Worm (Caenorhabditis elegans) whole organism, young adult: ENCODE measurements around the gene T01C3.3.

Experiments
- B0035.1 ChIP-seq: sonication (generic microtip); optimal IDR thresholded peaks from 2 replicates; lab custom pipeline; 2016; ENCODE audit warnings: missing genetic modification characterization, mild to moderate bottlenecking, missing compliant biosample characterization, missing genotype, missing genetic modification reagents
- F10E7.11 ChIP-seq: sonication (generic microtip); optimal IDR thresholded peaks from 2 replicates; lab custom pipeline; 2017; ENCODE audit warnings: mild to moderate bottlenecking, missing genetic modification characterization, moderate library complexity, missing compliant biosample characterization
- F33H1.4 ChIP-seq: fragments of 200-800 bp; sonication (Bioruptor generic); IDR thresholded peaks from 2 replicates; pipeline ENCODE4 v1.3.6; 2022; ENCODE audit warnings: missing genetic modification reagents, missing genetic modification characterization, missing compliant biosample characterization
- F39B2.1 ChIP-seq: fragments of 200-800 bp; sonication (Bioruptor generic); IDR thresholded peaks from 2 replicates; pipeline ENCODE4 v1.3.6; 2022; ENCODE audit warnings: missing genetic modification reagents, missing genetic modification characterization, missing compliant biosample characterization
- F49E8.2 ChIP-seq: sonication (generic microtip); optimal IDR thresholded peaks from 3 replicates; lab custom pipeline; 2017; ENCODE audit warnings: missing genetic modification characterization, mild to moderate bottlenecking, missing compliant biosample characterization, antibody characterized with exemption, moderate library complexity; ENCODE audit not compliant: insufficient read depth
- F55B11.4 ChIP-seq: sonication (generic microtip); optimal IDR thresholded peaks from 2 replicates; lab custom pipeline; 2016; ENCODE audit warnings: missing compliant biosample characterization, missing genetic modification characterization, borderline replicate concordance; ENCODE audit not compliant: insufficient read depth
- F57C9.4 ChIP-seq: sonication (generic microtip); optimal IDR thresholded peaks from 2 replicates; lab custom pipeline; 2017; ENCODE audit warnings: mild to moderate bottlenecking, missing genetic modification characterization, missing compliant biosample characterization
- T26A5.8 ChIP-seq: sonication (generic microtip); optimal IDR thresholded peaks from 2 replicates; lab custom pipeline; 2016; ENCODE audit warnings: missing genetic modification characterization, missing compliant biosample characterization
- Y53F4B.3 ChIP-seq: fragments of 200-800 bp; sonication (Bioruptor generic); IDR thresholded peaks from 2 replicates; pipeline ENCODE4 v1.3.6; 2022; ENCODE audit warnings: missing genetic modification reagents, missing genetic modification characterization, missing compliant biosample characterization
- Y53G8AR.9 ChIP-seq: fragments of 200-800 bp; sonication (Bioruptor generic); conservative IDR thresholded peaks from 2 replicates; pipeline ENCODE4 v1.3.6; 2022; ENCODE audit warnings: missing genetic modification reagents, missing genetic modification characterization, missing compliant biosample characterization
- Y56A3A.18 ChIP-seq: fragments of 200-800 bp; sonication (Bioruptor generic); IDR thresholded peaks from 2 replicates; pipeline ENCODE4 v1.3.6; 2022; ENCODE audit warnings: missing genetic modification reagents, missing genetic modification characterization, missing compliant biosample characterization
- Y67H2A.10 ChIP-seq: fragments of 200-800 bp; sonication (Bioruptor generic); conservative IDR thresholded peaks from 2 replicates; pipeline ENCODE4 v1.3.6; 2022; ENCODE audit warnings: missing genetic modification reagents, missing genetic modification characterization, missing compliant biosample characterization
- Y79H2A.3 ChIP-seq: fragments of 200-800 bp; sonication (Bioruptor generic); conservative IDR thresholded peaks from 2 replicates; pipeline ENCODE4 v1.3.6; 2022; ENCODE audit warnings: missing genetic modification reagents, missing genetic modification characterization, missing compliant biosample characterization
- attf-3 ChIP-seq: fragments of 200-800 bp; sonication (Bioruptor generic); conservative IDR thresholded peaks from 2 replicates; pipeline ENCODE4 v1.3.6; 2022; ENCODE audit warnings: missing genetic modification reagents, missing genetic modification characterization, missing compliant biosample characterization
- attf-6 ChIP-seq: fragments of 200-800 bp; sonication (Bioruptor generic); IDR thresholded peaks from 2 replicates; pipeline ENCODE4 v1.3.6; 2022; ENCODE audit warnings: missing genetic modification reagents, missing genetic modification characterization, missing compliant biosample characterization
- ccch-3 ChIP-seq: fragments of 200-800 bp; sonication (Bioruptor generic); optimal IDR thresholded peaks from 2 replicates; lab custom pipeline; 2018; ENCODE audit warnings: mild to moderate bottlenecking, missing genetic modification characterization, missing compliant biosample characterization
- cebp-1 ChIP-seq, 2 experiments: fragments of 200-800 bp in 1 of 2; sonication (Bioruptor generic) in 1 of 2; sonication (generic microtip) in 1 of 2; IDR thresholded peaks in 1 of 2; optimal IDR thresholded peaks in 1 of 2; 2 replicates each; pipeline versions ENCODE4 v1.3.6 to Lab custom; 2017 to 2022; ENCODE audit warnings: missing compliant biosample characterization in 2 of 2, missing genetic modification characterization in 2 of 2, mild to moderate bottlenecking in 1 of 2, missing genetic modification reagents in 1 of 2, moderate library complexity in 1 of 2
- cebp-2 ChIP-seq: fragments of 200-800 bp; sonication (Bioruptor generic); IDR thresholded peaks from 2 replicates; pipeline ENCODE4 v1.3.6; 2022; ENCODE audit warnings: missing genetic modification characterization, missing compliant biosample characterization
- ceh-91 ChIP-seq: fragments of 200-800 bp; sonication (Bioruptor generic); IDR thresholded peaks from 2 replicates; pipeline ENCODE4 v1.3.6; 2022; ENCODE audit warnings: missing genetic modification reagents, missing genetic modification characterization, missing compliant biosample characterization
- die-1 ChIP-seq: sonication (generic microtip); optimal IDR thresholded peaks from 2 replicates; lab custom pipeline; 2016; ENCODE audit warnings: missing genotype, mild to moderate bottlenecking, missing genetic modification characterization, missing compliant biosample characterization
- dox-1 ChIP-seq: fragments of 200-800 bp; sonication (Bioruptor generic); IDR thresholded peaks from 2 replicates; pipeline ENCODE4 v1.3.6; 2022; ENCODE audit warnings: missing genetic modification reagents, missing genetic modification characterization, missing compliant biosample characterization
- ekl-4 ChIP-seq: fragments of 200-800 bp; sonication (Bioruptor generic); IDR thresholded peaks from 2 replicates; pipeline ENCODE4 v1.3.6; 2022; ENCODE audit warnings: missing genetic modification reagents, missing genetic modification characterization, missing compliant biosample characterization
- hmg-1.2 ChIP-seq: fragments of 200-800 bp; sonication (Bioruptor generic); IDR thresholded peaks from 2 replicates; pipeline ENCODE4 v1.3.6; 2022; ENCODE audit warnings: missing genetic modification reagents, missing genetic modification characterization, missing compliant biosample characterization
- lin-35 ChIP-seq, 3 experiments: fragments of 150-350 bp in 2 of 3; sonication (generic microtip) in 1 of 3; optimal IDR thresholded peaks; 2 replicates each; lab custom pipeline; 2014 to 2018; ENCODE audit warnings: missing biosample characterization in 3 of 3, missing genetic modification characterization in 3 of 3, missing genetic modification reagents in 3 of 3
- lin-40 ChIP-seq: sonication (generic microtip); optimal IDR thresholded peaks from 2 replicates; lab custom pipeline; 2016; ENCODE audit warnings: missing genetic modification characterization, mild to moderate bottlenecking, missing compliant biosample characterization, missing genotype, missing genetic modification reagents
- lin-54 ChIP-seq: fragments of 200-800 bp; sonication (Bioruptor generic); optimal IDR thresholded peaks from 2 replicates; lab custom pipeline; 2018; ENCODE audit warnings: mild to moderate bottlenecking, missing genetic modification characterization, missing compliant biosample characterization
- lir-1 ChIP-seq: fragments of 200-800 bp; sonication (Bioruptor generic); conservative IDR thresholded peaks from 2 replicates; pipeline ENCODE4 v1.3.6; 2022; ENCODE audit warnings: missing genetic modification reagents, missing genetic modification characterization, missing compliant biosample characterization
- lsy-27 ChIP-seq: sonication (generic microtip); optimal IDR thresholded peaks from 2 replicates; lab custom pipeline; 2017; ENCODE audit warnings: missing genetic modification characterization, mild to moderate bottlenecking, missing compliant biosample characterization, antibody characterized with exemption, missing genotype, borderline replicate concordance; ENCODE audit not compliant: insufficient read depth
- madf-3 ChIP-seq: fragments of 200-800 bp; sonication (Bioruptor generic); IDR thresholded peaks from 2 replicates; pipeline ENCODE4 v1.3.6; 2022; ENCODE audit warnings: missing genetic modification reagents, missing genetic modification characterization, missing compliant biosample characterization
- madf-6 ChIP-seq: fragments of 200-800 bp; sonication (Bioruptor generic); IDR thresholded peaks from 2 replicates; pipeline ENCODE4 v1.3.6; 2022; ENCODE audit warnings: missing genetic modification reagents, missing genetic modification characterization, missing compliant biosample characterization
- mes-4 ChIP-seq: sonication (generic microtip); optimal IDR thresholded peaks from 2 replicates; lab custom pipeline; 2016; ENCODE audit warnings: missing genotype, missing genetic modification characterization, missing compliant biosample characterization
- nfya-1 ChIP-seq: sonication (generic microtip); optimal IDR thresholded peaks from 2 replicates; lab custom pipeline; 2017; ENCODE audit warnings: antibody characterized with exemption, missing compliant biosample characterization, missing genetic modification characterization, borderline replicate concordance; ENCODE audit not compliant: insufficient read depth
- nhr-80 ChIP-seq: sonication (generic microtip); optimal IDR thresholded peaks from 2 replicates; lab custom pipeline; 2016; ENCODE audit warnings: missing genetic modification characterization, missing compliant biosample characterization
- nhr-90 ChIP-seq: sonication (generic microtip); optimal IDR thresholded peaks from 2 replicates; lab custom pipeline; 2016; ENCODE audit warnings: missing genotype, mild to moderate bottlenecking, missing genetic modification characterization, missing compliant biosample characterization
- pbrm-1 ChIP-seq: fragments of 200-800 bp; sonication (Bioruptor generic); IDR thresholded peaks from 2 replicates; pipeline ENCODE4 v1.3.6; 2022; ENCODE audit warnings: missing genetic modification reagents, missing genetic modification characterization, missing compliant biosample characterization
- rcor-1 ChIP-seq: fragments of 200-800 bp; sonication (Bioruptor generic); IDR thresholded peaks from 2 replicates; pipeline ENCODE4 v1.3.6; 2022; ENCODE audit warnings: missing genetic modification reagents, missing genetic modification characterization, missing compliant biosample characterization
- sdz-38 ChIP-seq: sonication (generic microtip); optimal IDR thresholded peaks from 2 replicates; lab custom pipeline; 2016; ENCODE audit warnings: missing genotype, missing genetic modification characterization, missing compliant biosample characterization
- snpc-1.1 ChIP-seq: sonication (generic microtip); optimal IDR thresholded peaks from 2 replicates; lab custom pipeline; 2017; ENCODE audit warnings: missing genetic modification characterization, mild to moderate bottlenecking, missing compliant biosample characterization, antibody characterized with exemption, moderate library complexity, missing genotype, missing genetic modification reagents; ENCODE audit not compliant: insufficient read depth
- snpc-1.3 ChIP-seq: sonication (generic microtip); optimal IDR thresholded peaks from 2 replicates; lab custom pipeline; 2017; ENCODE audit warnings: missing genetic modification characterization, mild to moderate bottlenecking, missing compliant biosample characterization, antibody characterized with exemption, moderate library complexity, missing genotype, missing genetic modification reagents; ENCODE audit not compliant: insufficient read depth
- snpc-3.4 ChIP-seq: sonication (generic microtip); optimal IDR thresholded peaks from 2 replicates; lab custom pipeline; 2017; ENCODE audit warnings: missing genetic modification characterization, mild to moderate bottlenecking, missing compliant biosample characterization, antibody characterized with exemption, moderate library complexity, missing genotype, missing genetic modification reagents
- tbx-9 ChIP-seq: sonication (generic microtip); optimal IDR thresholded peaks from 2 replicates; lab custom pipeline; 2016; ENCODE audit warnings: borderline replicate concordance, missing genetic modification characterization, inconsistent platforms, missing compliant biosample characterization
- unc-130 ChIP-seq: sonication (generic microtip); optimal IDR thresholded peaks from 2 replicates; lab custom pipeline; 2016; ENCODE audit warnings: missing genetic modification reagents, missing genetic modification characterization, missing compliant biosample characterization
- ztf-18 ChIP-seq: sonication (generic microtip); optimal IDR thresholded peaks from 2 replicates; lab custom pipeline; 2016; ENCODE audit warnings: missing genotype, mild to moderate bottlenecking, missing genetic modification characterization, missing compliant biosample characterization
- ztf-6 ChIP-seq: fragments of 200-800 bp; sonication (Bioruptor generic); IDR thresholded peaks from 2 replicates; pipeline ENCODE4 v1.3.6; 2022; ENCODE audit warnings: missing genetic modification reagents, missing genetic modification characterization, missing compliant biosample characterization

The T01C3.3 gene

ce11 chrV:15000055-15000704 lies 7.7 kb upstream of the T01C3.3 start, which contains the start of gene rps-16 (continued):
- no peak for TF ChIP-seq lir-1 (GFP tag; lab: Robert Waterston, UW)
- no peak for TF ChIP-seq lin-40
- no peak for TF ChIP-seq sdz-38 (tag; lab: Kevin White, UChicago)
- TF ChIP-seq unc-130 (GFP tag; lab: Kevin White, UChicago) = no peak
- peak; percentile 10 for TF ChIP-seq ztf-18 (tag; lab: Kevin White, UChicago)
- TF ChIP-seq die-1 (tag; lab: Kevin White, UChicago) = peak; percentile 15
- peak; percentile 79 for TF ChIP-seq T26A5.8 (tag; lab: Kevin White, UChicago)
- TF ChIP-seq Y53F4B.3 = no peak
- peak; percentile 75; the same call in 1 of the 2 replicates for TF ChIP-seq F39B2.1 (GFP tag; lab: Robert Waterston, UW)
- TF ChIP-seq tbx-9 (tag; lab: Kevin White, UChicago) = no peak
- TF ChIP-seq attf-3 (GFP tag; lab: Robert Waterston, UW) = no peak
- TF ChIP-seq hmg-1.2 (GFP tag; lab: Robert Waterston, UW) = peak; percentile 27; the same call in 1 of the 2 replicates
- TF ChIP-seq ekl-4 = peak; percentile 89
- TF ChIP-seq Y53G8AR.9 = peak; percentile 77; the same call in 1 of the 2 replicates
- TF ChIP-seq lin-54 (GFP tag; lab: Kevin White, UChicago) = peak; percentile 39
- no peak for TF ChIP-seq B0035.1
- TF ChIP-seq ccch-3 (GFP tag; lab: Kevin White, UChicago) = no peak
- TF ChIP-seq cebp-1 (GFP tag; IDR thresholded peaks at IDR 0.05; lab: Robert Waterston, UW) = no peak
- peak; percentile 40 for TF ChIP-seq cebp-1 (tag; optimal IDR thresholded peaks at IDR 0.05; lab: Kevin White, UChicago)
- TF ChIP-seq snpc-3.4 (tag; lab: Kevin White, UChicago) = peak; percentile 44
- no peak for TF ChIP-seq lin-35 (GFP tag; optimal IDR thresholded peaks at IDR 0.05; lab: Kevin White, UChicago)
- no peak for TF ChIP-seq F55B11.4
- TF ChIP-seq ztf-6 (GFP tag; lab: Robert Waterston, UW) = no peak
- peak; percentile 80 for TF ChIP-seq rcor-1 (GFP tag; lab: Robert Waterston, UW)
- no peak for TF ChIP-seq nhr-80
- TF ChIP-seq madf-6 (GFP tag; lab: Robert Waterston, UW) = peak; percentile 80
- TF ChIP-seq ceh-91 (GFP tag; lab: Robert Waterston, UW) = no peak
- TF ChIP-seq F10E7.11 (tag; lab: Kevin White, UChicago) = peak; percentile 21
- TF ChIP-seq Y67H2A.10 (GFP tag; lab: Robert Waterston, UW) = no peak
- no peak for TF ChIP-seq nhr-90 (tag; lab: Kevin White, UChicago)
- TF ChIP-seq snpc-1.3 (tag; lab: Kevin White, UChicago) = peak; percentile 65

ce11 chrV:14999485-15000023 lies 7.1 kb upstream of the T01C3.3 start, which contains the start of gene T01C3.11:
Gene T01C3.11, plus strand, starts transcription at chrV:14999535.
- TF ChIP-seq lin-40 (no peak), mes-4 (tag; lab: Kevin White, UChicago) (peak; percentile 16), attf-6 (GFP tag; lab: Robert Waterston, UW) (peak; percentile 53; the same call in 1 of the 2 replicates), madf-3 (GFP tag; lab: Robert Waterston, UW) (peak; percentile 82; the same call in 1 of the 2 replicates), nfya-1 (no peak), snpc-1.1 (tag; lab: Kevin White, UChicago) (peak; percentile 35), ekl-4 (peak; percentile 56; the same call in 1 of the 2 replicates), snpc-1.3 (tag; lab: Kevin White, UChicago) (peak; percentile 54), F33H1.4 (GFP tag; lab: Robert Waterston, UW) (no peak), Y79H2A.3 (GFP tag; lab: Robert Waterston, UW) (no peak), lin-54 (GFP tag; lab: Kevin White, UChicago) (peak; percentile 25), lsy-27 (tag; lab: Kevin White, UChicago) (no peak), cebp-2 (GFP tag; lab: Robert Waterston, UW) (no peak), F49E8.2 (tag; lab: Kevin White, UChicago) (peak; percentile 68), dox-1 (GFP tag; lab: Robert Waterston, UW) (no peak), pbrm-1 (GFP tag; lab: Robert Waterston, UW) (peak; percentile 13; the same call in 1 of the 2 replicates), F57C9.4 (no peak), Y56A3A.18 (no peak), snpc-3.4 (tag; lab: Kevin White, UChicago) (peak; percentile 50)
